Fruit fly (Drosophila melanogaster) whole organism, embryonic: ENCODE measurements around the gene Lamtor5.
A peak's percentile ranks its signal among the peaks of the same experiment; 100 is the strongest.

ENCODE experiments used
- CG10431 ChIP-seq: fragments of 200-800 bp; sonication (Bioruptor generic); optimal IDR thresholded peaks from 3 replicates; lab custom pipeline; 2018; ENCODE audit warnings: missing biosample characterization, mild to moderate bottlenecking, missing genetic modification characterization
- CG11085 ChIP-seq: fragments of 200-800 bp; sonication (Bioruptor generic); IDR thresholded peaks from 2 replicates; pipeline ENCODE4 v1.3.6; 2022; ENCODE audit warnings: missing biosample characterization, missing genetic modification characterization
- CG11695 ChIP-seq: fragments of 200-800 bp; sonication (Bioruptor generic); IDR thresholded peaks from 3 replicates; pipeline ENCODE4 v1.3.6; 2022; ENCODE audit warnings: missing biosample characterization, missing genetic modification characterization
- CG12391 ChIP-seq: fragments of 200-800 bp; sonication (Bioruptor generic); optimal IDR thresholded peaks from 3 replicates; lab custom pipeline; 2018; ENCODE audit warnings: missing biosample characterization, mild to moderate bottlenecking, missing genetic modification characterization, moderate library complexity
- CG12769 ChIP-seq: fragments of 200-800 bp; sonication (Bioruptor generic); optimal IDR thresholded peaks from 2 replicates; lab custom pipeline; 2019; ENCODE audit warnings: missing biosample characterization, mild to moderate bottlenecking, missing genetic modification characterization, moderate library complexity
- CG13287 ChIP-seq: fragments of 200-800 bp; sonication (Bioruptor generic); IDR thresholded peaks from 2 replicates; pipeline ENCODE4 v1.3.6; 2022; ENCODE audit warnings: missing biosample characterization, missing genetic modification characterization; ENCODE audit not compliant: partially characterized antibody
- CG13424 ChIP-seq: fragments of 200-800 bp; sonication (Bioruptor generic); optimal IDR thresholded peaks from 2 replicates; lab custom pipeline; 2019; ENCODE audit warnings: missing biosample characterization, mild to moderate bottlenecking, missing genetic modification characterization, moderate library complexity
- CG14441 ChIP-seq: fragments of 200-800 bp; sonication (Bioruptor generic); IDR thresholded peaks from 2 replicates; pipeline ENCODE4 v1.3.6; 2022; ENCODE audit warnings: missing biosample characterization, missing genetic modification characterization
- CG16815 ChIP-seq: fragments of 200-800 bp; sonication (Bioruptor generic); optimal IDR thresholded peaks from 3 replicates; lab custom pipeline; 2017; ENCODE audit warnings: missing biosample characterization, mild to moderate bottlenecking, missing genetic modification characterization
- CG17568 ChIP-seq: fragments of 200-800 bp; sonication (Bioruptor generic); optimal IDR thresholded peaks from 2 replicates; lab custom pipeline; 2018; ENCODE audit warnings: missing biosample characterization, mild to moderate bottlenecking, missing genetic modification characterization, moderate library complexity
- CG1792 ChIP-seq: fragments of 200-800 bp; sonication (Bioruptor generic); optimal IDR thresholded peaks from 2 replicates; lab custom pipeline; 2016; ENCODE audit warnings: missing biosample characterization, missing genetic modification characterization
- CG2116 ChIP-seq: fragments of 200-800 bp; sonication (Bioruptor generic); optimal IDR thresholded peaks from 3 replicates; lab custom pipeline; 2018; ENCODE audit warnings: missing biosample characterization, mild to moderate bottlenecking, missing genetic modification characterization
- CG2120 ChIP-seq: fragments of 200-800 bp; sonication (Bioruptor generic); optimal IDR thresholded peaks from 3 replicates; lab custom pipeline; 2016; ENCODE audit warnings: missing biosample characterization, missing genetic modification characterization
- CG2129 ChIP-seq: fragments of 200-800 bp; sonication (Bioruptor generic); IDR thresholded peaks from 2 replicates; pipeline ENCODE4 v1.3.6; 2022; ENCODE audit warnings: missing biosample characterization, missing genetic modification characterization; ENCODE audit not compliant: partially characterized antibody
- CG34422 ChIP-seq: fragments of 200-800 bp; sonication (Bioruptor generic); IDR thresholded peaks from 3 replicates; pipeline ENCODE4 v1.3.6; 2022; ENCODE audit warnings: missing biosample characterization, missing genetic modification characterization
- CG4707 ChIP-seq: fragments of 200-800 bp; sonication (Bioruptor generic); optimal IDR thresholded peaks from 2 replicates; lab custom pipeline; 2018; ENCODE audit warnings: missing biosample characterization, mild to moderate bottlenecking, missing genetic modification characterization, moderate library complexity
- CG4820 ChIP-seq: fragments of 200-800 bp; sonication (Bioruptor generic); optimal IDR thresholded peaks from 3 replicates; lab custom pipeline; 2016; ENCODE audit warnings: missing biosample characterization, missing genetic modification characterization
- CG5953 ChIP-seq: fragments of 200-800 bp; sonication (Bioruptor generic); IDR thresholded peaks from 2 replicates; pipeline ENCODE4 v1.3.6; 2022; ENCODE audit warnings: missing biosample characterization, missing genetic modification characterization
- CG6689 ChIP-seq: fragments of 200-800 bp; sonication (Bioruptor generic); IDR thresholded peaks from 2 replicates; pipeline ENCODE4 v1.3.6; 2022; ENCODE audit warnings: missing biosample characterization, missing genetic modification characterization
- CG7987 ChIP-seq: fragments of 200-800 bp; sonication (Bioruptor generic); optimal IDR thresholded peaks from 2 replicates; lab custom pipeline; 2018; ENCODE audit warnings: missing biosample characterization, mild to moderate bottlenecking, missing genetic modification characterization, moderate library complexity
- CG9932 ChIP-seq: fragments of 200-800 bp; sonication (Bioruptor generic); IDR thresholded peaks from 2 replicates; pipeline ENCODE4 v1.3.6; 2022; ENCODE audit warnings: missing biosample characterization, missing genetic modification characterization
- D19A ChIP-seq: fragments of 200-800 bp; optimal IDR thresholded peaks from 3 replicates; lab custom pipeline; 2019; ENCODE audit warnings: missing biosample characterization, mild to moderate bottlenecking, missing genetic modification characterization, moderate library complexity
- Eip74EF ChIP-seq, 2 experiments: fragments of 200-800 bp in 1 of 2; fragments of >200 bp in 1 of 2; sonication (Bioruptor generic) in 1 of 2; optimal IDR thresholded peaks; 2 replicates each; lab custom pipeline; 2017 to 2019; ENCODE audit warnings: missing biosample characterization in 2 of 2, missing genetic modification characterization in 2 of 2, mild to moderate bottlenecking in 1 of 2, moderate library complexity in 1 of 2
- Hand ChIP-seq: fragments of 200-800 bp; sonication (Bioruptor generic); optimal IDR thresholded peaks from 2 replicates; lab custom pipeline; 2017; ENCODE audit warnings: mild to moderate bottlenecking, missing biosample characterization, missing genetic modification reagents, missing genetic modification characterization
- Jarid2 ChIP-seq: fragments of 200-800 bp; sonication (Bioruptor generic); optimal IDR thresholded peaks from 3 replicates; lab custom pipeline; 2017; ENCODE audit warnings: mild to moderate bottlenecking, missing biosample characterization, missing genetic modification reagents, missing genetic modification characterization
- Oli ChIP-seq: fragments of 200-800 bp; sonication (Bioruptor generic); optimal IDR thresholded peaks from 2 replicates; lab custom pipeline; 2018; ENCODE audit warnings: missing biosample characterization, mild to moderate bottlenecking, missing genetic modification characterization, moderate library complexity
- Rfx ChIP-seq: fragments of 200-800 bp; sonication (Bioruptor generic); IDR thresholded peaks from 2 replicates; pipeline ENCODE4 v1.3.6; 2022; ENCODE audit warnings: missing biosample characterization, missing genetic modification characterization
- Six4 ChIP-seq: fragments of 200-800 bp; sonication (Bioruptor generic); optimal IDR thresholded peaks from 2 replicates; lab custom pipeline; 2016; ENCODE audit warnings: missing biosample characterization, missing genetic modification characterization
- Sox100B ChIP-seq: fragments of 200-800 bp; sonication (Bioruptor generic); optimal IDR thresholded peaks from 3 replicates; lab custom pipeline; 2018; ENCODE audit warnings: missing biosample characterization, mild to moderate bottlenecking, missing genetic modification characterization
- Sox102F ChIP-seq: fragments of 200-800 bp; sonication (Bioruptor generic); optimal IDR thresholded peaks from 2 replicates; lab custom pipeline; 2018; ENCODE audit warnings: missing biosample characterization, mild to moderate bottlenecking, missing genetic modification characterization, moderate library complexity
- Sry-β ChIP-seq: fragments of 200-800 bp; sonication (Bioruptor generic); optimal IDR thresholded peaks from 2 replicates; lab custom pipeline; 2018; ENCODE audit warnings: missing biosample characterization, mild to moderate bottlenecking, missing genetic modification characterization, moderate library complexity
- Sry-δ ChIP-seq: fragments of 200-800 bp; sonication (Bioruptor generic); optimal IDR thresholded peaks from 2 replicates; lab custom pipeline; 2016; ENCODE audit warnings: missing biosample characterization, missing genetic modification characterization
- Taf1 ChIP-seq: fragments of 200-800 bp; sonication (Bioruptor generic); IDR thresholded peaks from 2 replicates; pipeline ENCODE4 v1.3.6; 2022; ENCODE audit warnings: missing biosample characterization, missing genetic modification characterization
- Vsx1 ChIP-seq: fragments of 200-800 bp; sonication (Bioruptor generic); optimal IDR thresholded peaks from 2 replicates; lab custom pipeline; 2017; ENCODE audit warnings: missing biosample characterization, mild to moderate bottlenecking, missing genetic modification characterization, missing genetic modification reagents
- Xbp1 ChIP-seq: fragments of 200-800 bp; sonication (Bioruptor generic); optimal IDR thresholded peaks from 3 replicates; lab custom pipeline; 2016; ENCODE audit warnings: missing biosample characterization, mild to moderate bottlenecking, missing genetic modification characterization
- az2 ChIP-seq: fragments of 200-800 bp; sonication (Bioruptor generic); optimal IDR thresholded peaks from 3 replicates; lab custom pipeline; 2016; ENCODE audit warnings: missing biosample characterization, missing genetic modification characterization
- cas ChIP-seq: fragments of 200-800 bp; sonication (Bioruptor generic); IDR thresholded peaks from 2 replicates; pipeline ENCODE4 v1.3.6; 2022; ENCODE audit warnings: missing biosample characterization, missing genetic modification characterization
- dm ChIP-seq: fragments of 200-800 bp; sonication (Bioruptor generic); optimal IDR thresholded peaks from 3 replicates; lab custom pipeline; 2016; ENCODE audit warnings: missing biosample characterization, missing genetic modification characterization
- eve ChIP-seq, 2 experiments: fragments of >200 bp; optimal IDR thresholded peaks; 2 replicates each; lab custom pipeline; 2017; ENCODE audit warnings: missing biosample characterization in 2 of 2, missing genetic modification characterization in 2 of 2
- exex ChIP-seq: fragments of 200-800 bp; sonication (Bioruptor generic); optimal IDR thresholded peaks from 4 replicates; lab custom pipeline; 2018; ENCODE audit warnings: missing biosample characterization, mild to moderate bottlenecking, missing genetic modification characterization, moderate library complexity
- fu2 ChIP-seq: fragments of 200-800 bp; sonication (Bioruptor generic); optimal IDR thresholded peaks from 2 replicates; lab custom pipeline; 2016; ENCODE audit warnings: missing biosample characterization, missing genetic modification characterization
- ham ChIP-seq: fragments of 200-800 bp; sonication (Bioruptor generic); IDR thresholded peaks from 2 replicates; pipeline ENCODE4 v1.3.6; 2022; ENCODE audit warnings: missing biosample characterization, missing genetic modification characterization
- klu ChIP-seq: fragments of 200-800 bp; sonication (Bioruptor generic); IDR thresholded peaks from 2 replicates; pipeline ENCODE4 v1.3.6; 2022; ENCODE audit warnings: missing biosample characterization, missing genetic modification characterization
- mirr ChIP-seq: fragments of 200-800 bp; sonication (Bioruptor generic); optimal IDR thresholded peaks from 3 replicates; lab custom pipeline; 2018; ENCODE audit warnings: missing biosample characterization, mild to moderate bottlenecking, missing genetic modification characterization
- nerfin-2 ChIP-seq: fragments of 200-800 bp; sonication (Bioruptor generic); IDR thresholded peaks from 2 replicates; pipeline ENCODE4 v1.3.6; 2022; ENCODE audit warnings: missing biosample characterization, missing genetic modification characterization; ENCODE audit not compliant: partially characterized antibody
- nmo ChIP-seq: fragments of 200-800 bp; sonication (Bioruptor generic); optimal IDR thresholded peaks from 2 replicates; lab custom pipeline; 2018; ENCODE audit warnings: missing biosample characterization, mild to moderate bottlenecking, missing genetic modification characterization, moderate library complexity
- scrt ChIP-seq: fragments of 200-800 bp; sonication (Bioruptor generic); optimal IDR thresholded peaks from 2 replicates; lab custom pipeline; 2018; ENCODE audit warnings: missing biosample characterization, mild to moderate bottlenecking, missing genetic modification characterization, moderate library complexity
- usp ChIP-seq: fragments of >200 bp; optimal IDR thresholded peaks from 2 replicates; lab custom pipeline; 2017; ENCODE audit warnings: missing biosample characterization, missing genetic modification characterization
- vfl ChIP-seq: fragments of 200-800 bp; sonication (Bioruptor generic); optimal IDR thresholded peaks from 2 replicates; lab custom pipeline; 2016; ENCODE audit warnings: missing biosample characterization, missing genetic modification characterization
- zen2 ChIP-seq: fragments of 200-800 bp; sonication (Bioruptor generic); IDR thresholded peaks from 3 replicates; pipeline ENCODE4 v1.3.6; 2022; ENCODE audit warnings: missing biosample characterization, missing genetic modification characterization; ENCODE audit not compliant: partially characterized antibody

The Lamtor5 gene

DNA sequence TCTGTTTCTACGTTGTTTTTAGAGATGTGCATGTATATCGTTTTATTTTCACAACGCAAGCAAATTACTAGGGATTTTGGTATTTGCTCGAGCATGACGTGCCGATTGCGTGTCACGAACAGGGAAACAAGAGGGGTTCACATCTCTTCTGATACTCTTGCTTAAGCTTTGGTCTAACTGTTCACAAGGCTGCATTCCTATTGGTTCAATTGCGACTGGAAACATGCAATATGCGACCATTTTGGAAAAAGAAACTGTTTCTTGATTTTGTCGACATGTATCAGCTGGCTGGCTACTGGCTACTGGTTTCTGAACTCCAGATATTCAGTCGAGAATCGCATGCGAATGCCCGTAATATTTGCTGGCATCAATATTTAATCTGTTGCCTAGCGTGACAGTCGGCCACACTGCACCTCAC, 21.4 kb upstream of the Lamtor5 start, which contains the start of gene Coa8 (continued):
- TF ChIP-seq mirr (peak; percentile 32), CG12769 (tag; lab: Kevin White, UChicago) (no peak), Oli (tag; lab: Kevin White, UChicago) (peak; percentile 17), klu (GFP tag; lab: Robert Waterston, UW) (peak; percentile 29; the same call in 1 of the 2 replicates), Xbp1 (GFP tag; lab: Kevin White, UChicago) (peak; percentile 56), zen2 (GFP tag; lab: Robert Waterston, UW) (no peak; the same call in 2 of the 3 replicates), CG5953 (GFP tag; lab: Robert Waterston, UW) (no peak), CG4707 (GFP tag; lab: Kevin White, UChicago) (no peak), CG14441 (GFP tag; lab: Robert Waterston, UW) (peak; percentile 52; the same call in 1 of the 2 replicates), eve (GFP tag; optimal IDR thresholded peaks at IDR 0.05; lab: Kevin White, UChicago) (no peak), vfl (no peak), CG12391 (tag; lab: Kevin White, UChicago) (peak; percentile 39), CG7987 (GFP tag; lab: Kevin White, UChicago) (no peak), CG9932 (GFP tag; lab: Robert Waterston, UW) (peak; percentile 61), CG2116 (GFP tag; lab: Kevin White, UChicago) (peak; percentile 3), CG10431 (GFP tag; lab: Kevin White, UChicago) (peak; percentile 8), D19A (no peak), CG6689 (GFP tag; lab: Robert Waterston, UW) (peak; percentile 25; the same call in 1 of the 2 replicates), Taf1 (GFP tag; lab: Robert Waterston, UW) (no peak), Sox100B (GFP tag; lab: Kevin White, UChicago) (no peak), Hand (GFP tag; lab: Kevin White, UChicago) (no peak), fu2 (GFP tag; lab: Kevin White, UChicago) (no peak), CG11695 (GFP tag; lab: Robert Waterston, UW) (peak; percentile 49; the same call in 2 of the 3 replicates), Sry-δ (GFP tag; lab: Kevin White, UChicago) (peak; percentile 52), Sox102F (no peak), ham (GFP tag; lab: Robert Waterston, UW) (no peak), CG2129 (GFP tag; lab: Robert Waterston, UW) (no peak), CG13424 (tag; lab: Kevin White, UChicago) (peak; percentile 62), cas (GFP tag; lab: Robert Waterston, UW) (no peak), Jarid2 (GFP tag; lab: Kevin White, UChicago) (no peak), CG17568 (GFP tag; lab: Kevin White, UChicago) (no peak), scrt (GFP tag; lab: Kevin White, UChicago) (no peak), CG4820 (GFP tag; lab: Kevin White, UChicago) (no peak), Six4 (no peak), CG16815 (GFP tag; lab: Kevin White, UChicago) (peak; percentile 10), Vsx1 (GFP tag; lab: Kevin White, UChicago) (no peak), CG1792 (GFP tag; lab: Kevin White, UChicago) (no peak), Rfx (peak; percentile 77), CG34422 (0 out of 3 replicates have a peak, but pooled peaks have one; percentile 47), nerfin-2 (GFP tag; lab: Robert Waterston, UW) (no peak), az2 (GFP tag; lab: Kevin White, UChicago) (no peak), dm (GFP tag; lab: Kevin White, UChicago) (no peak), usp (GFP tag; lab: Kevin White, UChicago) (no peak), exex (tag; lab: Kevin White, UChicago) (no peak), CG2120 (peak; percentile 52), nmo (GFP tag; lab: Kevin White, UChicago) (peak; percentile 40), CG11085 (GFP tag; lab: Robert Waterston, UW) (0 out of 2 replicates have a peak, but pooled peaks have one; percentile 14), Eip74EF (GFP tag; optimal IDR thresholded peaks at IDR 0.05; lab: Kevin White, UChicago) (no peak), Sry-β (GFP tag; lab: Kevin White, UChicago) (no peak), CG13287 (peak; percentile 54)
